Worm (Caenorhabditis elegans) whole organism, L4 larva: Measurements from ENCODE around the gene kel-10.

ENCODE experiments used
- F44E2.7 ChIP-seq: fragments of 200-800 bp; sonication (Bioruptor generic); IDR thresholded peaks from 2 replicates; pipeline ENCODE4 v2.1.2; 2022; ENCODE audit warnings: missing genetic modification characterization, missing compliant biosample characterization
- F49E8.2 ChIP-seq: sonication (generic microtip); optimal IDR thresholded peaks from 2 replicates; lab custom pipeline; 2016; ENCODE audit warnings: missing compliant biosample characterization, mild to moderate bottlenecking, missing genetic modification characterization, borderline replicate concordance
- T20F7.1 ChIP-seq: fragments of 200-800 bp; sonication (Bioruptor generic); optimal IDR thresholded peaks from 2 replicates; lab custom pipeline; 2018; ENCODE audit warnings: mild to moderate bottlenecking, missing genetic modification characterization, missing compliant biosample characterization
- Y75B8A.6 ChIP-seq: fragments of 200-800 bp; sonication (Bioruptor generic); IDR thresholded peaks from 2 replicates; pipeline ENCODE4 v1.3.6; 2022; ENCODE audit warnings: missing genetic modification reagents, missing genetic modification characterization, missing compliant biosample characterization
- ZK337.2 ChIP-seq: fragments of 200-800 bp; sonication (Bioruptor generic); IDR thresholded peaks from 2 replicates; pipeline ENCODE4 v1.3.6; 2022; ENCODE audit warnings: missing genetic modification reagents, missing genetic modification characterization, missing compliant biosample characterization
- aha-1 ChIP-seq: fragments of 150-350 bp; peaks from one replicate; lab custom pipeline; 2014; ENCODE audit warnings: missing biosample characterization, missing genetic modification characterization
- ceh-32 ChIP-seq: sonication (generic microtip); optimal IDR thresholded peaks from 2 replicates; lab custom pipeline; 2016; ENCODE audit warnings: mild to moderate bottlenecking, missing genetic modification characterization, missing compliant biosample characterization; ENCODE audit not compliant: poor library complexity
- daf-16 ChIP-seq, 3 experiments: sonication (generic microtip); optimal IDR thresholded peaks; 2 replicates each; lab custom pipeline; 2016 to 2017; ENCODE audit warnings: missing genetic modification characterization in 3 of 3, missing genetic modification reagents in 3 of 3, mild to moderate bottlenecking in 2 of 3, missing compliant biosample characterization in 2 of 3, missing biosample characterization in 1 of 3, moderate library complexity in 1 of 3
- dmd-9 ChIP-seq: fragments of 200-800 bp; sonication (Bioruptor generic); IDR thresholded peaks from 2 replicates; pipeline ENCODE4 v1.3.6; 2022; ENCODE audit warnings: missing genetic modification reagents, missing genetic modification characterization, missing compliant biosample characterization
- egl-27 ChIP-seq: sonication (generic microtip); optimal IDR thresholded peaks from 3 replicates; lab custom pipeline; 2017; ENCODE audit warnings: missing biosample characterization, missing genetic modification reagents, missing genetic modification characterization
- fkh-10 ChIP-seq: fragments of 150-350 bp; optimal IDR thresholded peaks from 2 replicates; lab custom pipeline; 2014; ENCODE audit warnings: missing biosample characterization, missing genetic modification reagents, missing genetic modification characterization
- fos-1 ChIP-seq: fragments of 150-350 bp; optimal IDR thresholded peaks from 2 replicates; lab custom pipeline; 2014; ENCODE audit warnings: missing biosample characterization, missing genetic modification characterization
- jun-1 ChIP-seq: fragments of 150-350 bp; optimal IDR thresholded peaks from 2 replicates; lab custom pipeline; 2014; ENCODE audit warnings: missing biosample characterization, missing genetic modification reagents, missing genetic modification characterization
- lim-7 ChIP-seq: fragments of 200-800 bp; sonication (Bioruptor generic); IDR thresholded peaks from 2 replicates; pipeline ENCODE4 v1.3.6; 2022; ENCODE audit warnings: missing genetic modification characterization, missing compliant biosample characterization
- lin-13 ChIP-seq: fragments of 150-350 bp; optimal IDR thresholded peaks from 2 replicates; lab custom pipeline; 2014; ENCODE audit warnings: missing biosample characterization, missing genetic modification reagents, missing genetic modification characterization
- lin-15B ChIP-seq: fragments of 150-350 bp; sonication (generic microtip); optimal IDR thresholded peaks from 3 replicates; lab custom pipeline; 2014; ENCODE audit warnings: missing biosample characterization, missing genetic modification characterization
- lin-38 ChIP-seq: fragments of 200-800 bp; sonication (Bioruptor generic); IDR thresholded peaks from 2 replicates; pipeline ENCODE4 v1.3.6; 2022; ENCODE audit warnings: missing genetic modification reagents, missing genetic modification characterization, missing compliant biosample characterization
- lin-39 ChIP-seq: fragments of 150-350 bp; optimal IDR thresholded peaks from 2 replicates; lab custom pipeline; 2014; ENCODE audit warnings: missing biosample characterization, missing genetic modification reagents, missing genetic modification characterization
- madf-9 ChIP-seq: fragments of 200-800 bp; sonication (Bioruptor generic); conservative IDR thresholded peaks from 2 replicates; pipeline ENCODE4 v1.3.6; 2022; ENCODE audit warnings: missing genetic modification reagents, missing genetic modification characterization, missing compliant biosample characterization
- nhr-102 ChIP-seq: sonication (generic microtip); optimal IDR thresholded peaks from 2 replicates; lab custom pipeline; 2016; ENCODE audit warnings: mild to moderate bottlenecking, missing genetic modification characterization, moderate library complexity, missing compliant biosample characterization
- nhr-42 ChIP-seq: fragments of 200-800 bp; sonication (Bioruptor generic); IDR thresholded peaks from 2 replicates; pipeline ENCODE4 v1.3.6; 2022; ENCODE audit warnings: missing genetic modification characterization, missing compliant biosample characterization
- nhr-48 ChIP-seq: sonication (generic microtip); optimal IDR thresholded peaks from 2 replicates; lab custom pipeline; 2016; ENCODE audit warnings: mild to moderate bottlenecking, missing genetic modification characterization, missing compliant biosample characterization
- nhr-77 ChIP-seq: fragments of 150-350 bp; optimal IDR thresholded peaks from 2 replicates; lab custom pipeline; 2014; ENCODE audit warnings: missing biosample characterization, missing genetic modification characterization
- pqm-1 ChIP-seq: sonication (generic microtip); optimal IDR thresholded peaks from 2 replicates; lab custom pipeline; 2017; ENCODE audit warnings: missing biosample characterization, missing genetic modification characterization
- rbr-2 ChIP-seq: sonication (generic microtip); optimal IDR thresholded peaks from 2 replicates; lab custom pipeline; 2016; ENCODE audit warnings: missing genotype, missing genetic modification characterization, missing compliant biosample characterization
- saeg-2 ChIP-seq: fragments of 200-800 bp; sonication (Bioruptor generic); IDR thresholded peaks from 2 replicates; pipeline ENCODE4 v1.3.6; 2022; ENCODE audit warnings: missing genetic modification reagents, missing genetic modification characterization, missing compliant biosample characterization
- snpc-1.2 ChIP-seq: fragments of 200-800 bp; sonication (Bioruptor generic); IDR thresholded peaks from 2 replicates; pipeline ENCODE4 v1.3.6; 2022; ENCODE audit warnings: missing genetic modification reagents, missing genetic modification characterization, missing compliant biosample characterization
- snpc-4 ChIP-seq: fragments of 150-350 bp; optimal IDR thresholded peaks from 2 replicates; lab custom pipeline; 2014; ENCODE audit warnings: missing biosample characterization, missing genetic modification characterization
- spr-1 ChIP-seq: sonication (generic microtip); optimal IDR thresholded peaks from 2 replicates; lab custom pipeline; 2016; ENCODE audit warnings: mild to moderate bottlenecking, missing genetic modification characterization, missing compliant biosample characterization
- spr-3 ChIP-seq: fragments of 200-800 bp; sonication (Bioruptor generic); optimal IDR thresholded peaks from 2 replicates; lab custom pipeline; 2018; ENCODE audit warnings: mild to moderate bottlenecking, missing genetic modification characterization, missing compliant biosample characterization
- unc-130 ChIP-seq: sonication (generic microtip); optimal IDR thresholded peaks from 2 replicates; lab custom pipeline; 2016; ENCODE audit warnings: missing genetic modification reagents, missing genetic modification characterization, missing compliant biosample characterization
- unc-62 ChIP-seq, 3 experiments: fragments of 150-350 bp in 1 of 3; sonication (generic microtip); optimal IDR thresholded peaks in 2 of 3; peaks in 1 of 3; 1 replicate in 1 of 3; 2 replicates in 2 of 3; lab custom pipeline; 2014 to 2017; ENCODE audit warnings: missing biosample characterization in 3 of 3, missing genetic modification characterization in 3 of 3, missing genetic modification reagents in 3 of 3, missing genotype in 1 of 3
- zag-1 ChIP-seq: fragments of 150-350 bp; optimal IDR thresholded peaks from 2 replicates; lab custom pipeline; 2014; ENCODE audit warnings: missing biosample characterization, missing genetic modification characterization
- zip-11 ChIP-seq: fragments of 200-800 bp; sonication (Bioruptor generic); IDR thresholded peaks from 2 replicates; pipeline ENCODE4 v1.3.6; 2022; ENCODE audit warnings: missing genetic modification characterization, missing compliant biosample characterization
- ztf-11 ChIP-seq: fragments of 150-350 bp; optimal IDR thresholded peaks from 2 replicates; lab custom pipeline; 2014; ENCODE audit warnings: missing biosample characterization, missing genetic modification characterization

The kel-10 gene

ce11 chrIII:10088508-10088981 lies 12.7 kb downstream of the kel-10 start, which contains the start of gene hal-2:
Gene hal-2, minus strand, starts transcription at chrIII:10088931.
- TF ChIP-seq snpc-4 (tag; lab: Kevin White, UChicago): no peak
- TF ChIP-seq, all 104 proteins: peak for 0

- no peak for TF ChIP-seq lin-39
- TF ChIP-seq unc-130 (GFP tag; lab: Kevin White, UChicago): no peak
- TF ChIP-seq lin-38 (GFP tag; lab: Robert Waterston, UW): no peak
- TF ChIP-seq daf-16 (GFP tag; optimal IDR thresholded peaks at IDR 0.05; lab: Kevin White, UChicago): no peak
- TF ChIP-seq daf-16 (tag; optimal IDR thresholded peaks at IDR 0.05; lab: Kevin White, UChicago): no peak
- no peak for TF ChIP-seq lim-7 (GFP tag; lab: Robert Waterston, UW)
- no peak for TF ChIP-seq zip-11 (GFP tag; lab: Robert Waterston, UW)
Measured at ce11 chrIII:10085983-10086382, 15.3 kb downstream of the kel-10 start, which contains the start of gene T16H12.2. Gene T16H12.2, plus strand, starts transcription at chrIII:10086283.

- no peak for TF ChIP-seq fkh-10 (GFP tag; lab: Kevin White, UChicago)
- TF ChIP-seq nhr-77 (tag; lab: Kevin White, UChicago): no peak
- no peak for TF ChIP-seq ztf-11 (tag; lab: Kevin White, UChicago)
- TF ChIP-seq F44E2.7 (GFP tag; lab: Robert Waterston, UW): no peak
- TF ChIP-seq lin-13 (GFP tag; lab: Kevin White, UChicago): no peak
- peak; percentile 91 for TF ChIP-seq aha-1 (tag; lab: Kevin White, UChicago)
- peak in 1 of 2 experiments; percentile 22 for TF ChIP-seq unc-62 (GFP tag; optimal IDR thresholded peaks at IDR 0.05 in 1 of 2; lab: Kevin White, UChicago)
- TF ChIP-seq unc-62 (tag; optimal IDR thresholded peaks at IDR 0.05; lab: Kevin White, UChicago): no peak
- no peak for TF ChIP-seq ZK337.2 (GFP tag; lab: Robert Waterston, UW)
- TF ChIP-seq pqm-1 (tag; lab: Kevin White, UChicago): no peak
- no peak for TF ChIP-seq egl-27 (tag; lab: Kevin White, UChicago)
Measured at ce11 chrIII:10085574-10085973, 15.7 kb downstream of the kel-10 start.

- no peak for TF ChIP-seq ztf-11 (tag; lab: Kevin White, UChicago)
- no peak for TF ChIP-seq F49E8.2 (tag; lab: Kevin White, UChicago)
- no peak for TF ChIP-seq dmd-9 (GFP tag; lab: Robert Waterston, UW)
- TF ChIP-seq nhr-102 (tag; lab: Kevin White, UChicago): no peak
- no peak for TF ChIP-seq madf-9 (GFP tag; lab: Robert Waterston, UW)
Measured at ce11 chrIII:10085103-10085502, 16.1 kb downstream of the kel-10 start, which contains the start of gene T16H12.13. Gene T16H12.13, plus strand, starts transcription at chrIII:10085403.

ce11 chrIII:10083242-10083641 lies 18.0 kb downstream of the kel-10 start, which contains the start of gene T16H12.3:
Gene T16H12.3, minus strand, starts transcription at chrIII:10083292.
- TF ChIP-seq ceh-32 (tag; lab: Kevin White, UChicago) (no peak), jun-1 (tag; lab: Kevin White, UChicago) (no peak), lin-38 (GFP tag; lab: Robert Waterston, UW) (no peak), lin-15B (tag; lab: Kevin White, UChicago) (no peak), rbr-2 (tag; lab: Kevin White, UChicago) (no peak), spr-1 (tag; lab: Kevin White, UChicago) (no peak), nhr-48 (tag; lab: Kevin White, UChicago) (no peak), Y75B8A.6 (GFP tag; lab: Robert Waterston, UW) (no peak), spr-3 (GFP tag; lab: Kevin White, UChicago) (no peak), pqm-1 (tag; lab: Kevin White, UChicago) (no peak), fos-1 (tag; lab: Kevin White, UChicago) (no peak), zag-1 (no peak), T20F7.1 (GFP tag; lab: Kevin White, UChicago) (no peak), snpc-1.2 (GFP tag; lab: Robert Waterston, UW) (no peak), saeg-2 (GFP tag; lab: Robert Waterston, UW) (no peak), nhr-42 (GFP tag; lab: Robert Waterston, UW) (no peak)
